Worm (Caenorhabditis elegans) whole organism, L4/young adult: Measurements from ENCODE around the gene F29B9.11.

Experiments used
- W03F9.2 ChIP-seq: fragments of 150-350 bp; optimal IDR thresholded peaks from 2 replicates; lab custom pipeline; 2014; ENCODE audit warnings: missing biosample characterization, missing genetic modification characterization
- dao-5 ChIP-seq: sonication (generic microtip); optimal IDR thresholded peaks from 2 replicates; lab custom pipeline; 2016; ENCODE audit warnings: missing genotype, missing genetic modification characterization, moderate library complexity, missing compliant biosample characterization
- him-1 ChIP-seq: sonication (generic microtip); optimal IDR thresholded peaks from 2 replicates; lab custom pipeline; 2016; ENCODE audit warnings: missing genotype, missing genetic modification reagents, missing genetic modification characterization, missing compliant biosample characterization

DNA sequence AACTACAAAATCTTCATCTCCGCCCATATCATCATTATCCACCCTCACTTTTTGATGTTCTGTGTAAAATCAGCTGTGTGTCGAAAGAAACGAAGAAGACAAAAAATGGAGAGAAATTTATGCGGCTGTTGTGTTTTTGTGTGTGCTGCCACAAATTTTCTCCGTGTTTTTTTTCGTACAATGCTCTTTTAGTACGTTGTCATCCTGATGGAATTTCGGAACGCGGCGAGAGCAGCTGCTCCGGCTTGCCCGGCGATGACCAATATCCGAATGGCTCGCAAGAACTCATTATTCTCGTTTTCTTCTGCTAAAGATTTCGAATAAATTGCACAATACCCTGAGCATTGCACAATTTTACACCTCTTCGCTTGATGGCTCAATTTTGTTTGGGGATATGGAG, 20.6 kb downstream of the F29B9.11 start:
- TF ChIP-seq him-1 (tag; lab: Kevin White, UChicago), result no peak
- no peak for TF ChIP-seq W03F9.2
- TF ChIP-seq dao-5 (tag; lab: Kevin White, UChicago), result no peak
